Fruit fly (Drosophila melanogaster) whole organism, adult: Measurements from ENCODE around the gene CG17359.

ENCODE experiments used
- CG11617 ChIP-seq: fragments of 200-800 bp; sonication (Bioruptor generic); optimal IDR thresholded peaks from 2 replicates; lab custom pipeline; 2017; ENCODE audit warnings: mild to moderate bottlenecking, missing biosample characterization, missing genetic modification reagents, missing genetic modification characterization
- CG12768 ChIP-seq: fragments of 200-800 bp; sonication (Bioruptor generic); optimal IDR thresholded peaks from 2 replicates; lab custom pipeline; 2017; ENCODE audit warnings: missing biosample characterization, missing genetic modification characterization, mild to moderate bottlenecking, moderate library complexity, missing genetic modification reagents
- CG14711 ChIP-seq: fragments of 200-800 bp; sonication (Bioruptor generic); optimal IDR thresholded peaks from 2 replicates; lab custom pipeline; 2018; ENCODE audit warnings: missing biosample characterization, mild to moderate bottlenecking, missing genetic modification characterization, moderate library complexity
- CG1620 ChIP-seq: fragments of 200-800 bp; sonication (Bioruptor generic); optimal IDR thresholded peaks from 2 replicates; lab custom pipeline; 2016; ENCODE audit warnings: missing biosample characterization, missing genetic modification characterization
- CG33017 ChIP-seq: fragments of 200-800 bp; sonication (Bioruptor generic); optimal IDR thresholded peaks from 2 replicates; lab custom pipeline; 2018; ENCODE audit warnings: missing biosample characterization, mild to moderate bottlenecking, missing genetic modification characterization, moderate library complexity
- CG5204 ChIP-seq: fragments of 200-800 bp; sonication (Bioruptor generic); optimal IDR thresholded peaks from 2 replicates; lab custom pipeline; 2016; ENCODE audit warnings: missing biosample characterization, missing genetic modification characterization
- CG7045 ChIP-seq: fragments of 200-800 bp; sonication (Bioruptor generic); optimal IDR thresholded peaks from 2 replicates; lab custom pipeline; 2017; ENCODE audit warnings: missing biosample characterization, mild to moderate bottlenecking, missing genetic modification characterization
- CG7101 ChIP-seq: fragments of 200-800 bp; sonication (Bioruptor generic); optimal IDR thresholded peaks from 2 replicates; lab custom pipeline; 2018; ENCODE audit warnings: missing biosample characterization, mild to moderate bottlenecking, missing genetic modification characterization, moderate library complexity
- Crg-1 ChIP-seq: fragments of 200-800 bp; sonication (Bioruptor generic); optimal IDR thresholded peaks from 2 replicates; lab custom pipeline; 2016; ENCODE audit warnings: missing biosample characterization, missing genetic modification characterization
- Hr96 ChIP-seq: fragments of 200-800 bp; sonication (Bioruptor generic); optimal IDR thresholded peaks from 2 replicates; lab custom pipeline; 2016; ENCODE audit warnings: missing biosample characterization, missing genetic modification characterization
- Mnt ChIP-seq: fragments of 200-800 bp; sonication (Bioruptor generic); optimal IDR thresholded peaks from 2 replicates; lab custom pipeline; 2016; ENCODE audit warnings: missing biosample characterization, mild to moderate bottlenecking, missing genetic modification characterization
- bab1 ChIP-seq: fragments of 200-800 bp; sonication (Bioruptor generic); optimal IDR thresholded peaks from 3 replicates; lab custom pipeline; 2019; ENCODE audit warnings: missing biosample characterization, mild to moderate bottlenecking, missing genetic modification characterization, moderate library complexity
- cic ChIP-seq: fragments of 200-800 bp; sonication (Bioruptor generic); optimal IDR thresholded peaks from 2 replicates; lab custom pipeline; 2017; ENCODE audit warnings: missing biosample characterization, mild to moderate bottlenecking, missing genetic modification characterization, moderate library complexity
- cnc ChIP-seq, 2 experiments: fragments of >200 bp; optimal IDR thresholded peaks; 2 replicates each; lab custom pipeline; 2017
- kay ChIP-seq: fragments of 200-800 bp; sonication (Bioruptor generic); peaks from one replicate; lab custom pipeline; 2016; ENCODE audit warnings: missing biosample characterization, missing genetic modification characterization, borderline replicate concordance
- ovo ChIP-seq: fragments of 200-800 bp; sonication (Bioruptor generic); optimal IDR thresholded peaks from 2 replicates; lab custom pipeline; 2016; ENCODE audit warnings: missing biosample characterization, missing genetic modification characterization
- pad ChIP-seq: fragments of 200-800 bp; sonication (Bioruptor generic); optimal IDR thresholded peaks from 3 replicates; lab custom pipeline; 2017; ENCODE audit warnings: missing biosample characterization, missing genetic modification characterization, mild to moderate bottlenecking, moderate library complexity, missing genetic modification reagents
- tj ChIP-seq: fragments of 200-800 bp; sonication (Bioruptor generic); optimal IDR thresholded peaks from 3 replicates; lab custom pipeline; 2017; ENCODE audit warnings: missing biosample characterization, mild to moderate bottlenecking, missing genetic modification characterization, moderate library complexity
- toe ChIP-seq: fragments of 200-800 bp; sonication (Bioruptor generic); optimal IDR thresholded peaks from 2 replicates; lab custom pipeline; 2016; ENCODE audit warnings: missing biosample characterization, missing genetic modification characterization

Gene CG17359

DNA sequence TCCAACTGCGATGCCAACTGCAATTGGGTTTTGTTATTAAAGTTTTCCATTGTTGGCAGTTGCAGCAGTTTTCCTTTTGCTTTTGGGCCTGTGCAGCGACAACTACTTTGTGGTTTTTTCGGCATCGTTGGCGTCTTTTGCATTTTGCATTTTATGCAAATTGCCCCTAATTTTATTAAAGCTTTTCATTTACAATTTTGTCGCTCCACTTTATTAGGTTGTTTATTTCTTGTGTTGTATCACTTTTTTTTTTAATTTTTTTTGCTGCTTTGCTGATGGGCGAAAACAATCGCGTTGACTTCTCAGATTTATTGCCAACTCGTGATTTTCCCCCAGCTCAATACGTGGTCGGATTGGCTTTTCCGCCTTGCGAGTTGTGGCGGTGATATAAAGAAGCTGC, 41.3 kb downstream of the CG17359 start:
- TF ChIP-seq tj, result peak; percentile 93
- no peak for TF ChIP-seq bab1

DNA sequence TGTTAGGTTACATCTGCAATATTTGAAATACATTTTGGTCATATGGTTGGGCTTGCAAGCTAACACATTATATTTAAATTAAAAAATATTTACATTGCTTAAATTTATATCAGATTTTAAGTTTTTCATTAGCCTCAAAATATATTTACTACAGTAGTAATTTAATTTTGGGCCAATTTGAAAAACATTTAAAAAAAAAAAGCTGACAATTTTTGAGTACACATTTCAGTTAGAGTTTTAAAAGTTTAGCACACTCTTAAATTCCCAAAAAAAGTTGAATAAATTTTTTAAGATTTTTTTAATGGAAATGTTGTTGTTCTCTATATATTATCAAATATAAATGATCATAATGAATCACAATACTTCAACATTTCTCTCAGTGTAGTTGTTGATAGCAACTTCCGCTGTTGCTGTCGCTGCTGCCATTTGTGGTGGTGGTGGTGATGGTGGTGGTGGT, 41.8 kb downstream of the CG17359 start:
- peak; percentile 3 for TF ChIP-seq CG11617
- TF ChIP-seq kay (GFP tag; lab: Kevin White, UChicago), result no peak
- TF ChIP-seq bab1, result peak; percentile 44
- TF ChIP-seq CG14711 (tag; lab: Kevin White, UChicago), result peak; percentile 13

DNA sequence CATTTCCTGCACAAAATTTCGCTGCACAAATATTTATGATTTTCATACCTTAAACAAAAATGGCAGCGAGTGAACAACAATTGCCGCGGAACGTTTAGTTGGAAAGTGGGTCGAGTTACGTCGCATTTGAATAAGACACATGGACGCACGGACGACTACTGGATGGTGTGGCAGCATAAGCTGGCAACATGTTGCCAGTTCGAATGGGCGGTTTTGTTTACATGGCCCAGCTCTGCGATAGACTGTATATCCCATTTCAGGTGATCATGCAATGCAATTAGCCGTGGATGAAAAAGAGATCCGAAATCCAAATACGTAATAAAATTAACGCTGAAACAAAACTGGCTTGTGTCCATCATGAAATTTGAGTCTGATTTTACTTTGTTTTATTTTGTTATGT, 42.4 kb downstream of the CG17359 start:
- TF ChIP-seq pad (no peak), bab1 (no peak), CG7101 (tag; lab: Kevin White, UChicago) (no peak), Hr96 (GFP tag; lab: Kevin White, UChicago) (no peak), tj (no peak), CG7045 (GFP tag; lab: Kevin White, UChicago) (no peak), CG5204 (GFP tag; lab: Kevin White, UChicago) (no peak), CG12768 (GFP tag; lab: Kevin White, UChicago) (no peak), ovo (no peak), CG1620 (GFP tag; lab: Kevin White, UChicago) (no peak), kay (GFP tag; lab: Kevin White, UChicago) (no peak)

DNA sequence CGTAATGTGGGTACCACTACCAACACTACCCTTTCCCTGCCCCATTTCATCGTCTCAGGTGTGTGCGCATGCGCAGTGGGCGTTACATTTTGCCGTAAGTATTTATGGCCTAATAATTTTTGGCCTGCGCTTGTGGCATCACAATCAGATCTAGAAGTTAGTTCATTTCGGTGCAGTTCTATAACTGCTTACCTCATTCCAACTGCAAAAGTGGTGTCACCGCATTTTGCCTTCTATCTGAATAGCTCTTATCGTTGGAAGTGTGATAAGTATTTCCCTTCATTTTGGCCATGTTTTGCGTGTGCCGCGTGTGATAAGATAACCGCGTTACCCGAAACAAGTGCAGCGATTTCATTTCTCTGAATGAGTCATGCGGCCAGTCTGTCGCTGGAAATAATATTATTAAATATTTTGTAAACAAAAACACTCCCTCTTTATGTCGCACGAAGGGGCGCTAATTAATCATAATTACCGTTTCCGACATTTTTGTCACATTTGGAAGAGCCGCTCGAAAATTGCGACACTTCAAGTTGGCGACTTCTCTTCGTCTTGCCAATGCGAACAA, 46.5 kb downstream of the CG17359 start:
- TF ChIP-seq Mnt (GFP tag; lab: Kevin White, UChicago) (peak; percentile 49), pad (no peak), tj (peak; percentile 5), toe (GFP tag; lab: Kevin White, UChicago) (no peak), CG11617 (no peak), CG33017 (tag; lab: Kevin White, UChicago) (no peak), cnc (optimal IDR thresholded peaks at IDR 0.05; lab: Kevin White, UChicago) (no peak), kay (GFP tag; lab: Kevin White, UChicago) (peak; percentile 94), CG1620 (GFP tag; lab: Kevin White, UChicago) (no peak), Hr96 (GFP tag; lab: Kevin White, UChicago) (no peak), ovo (no peak), CG12768 (GFP tag; lab: Kevin White, UChicago) (no peak), CG5204 (GFP tag; lab: Kevin White, UChicago) (no peak), CG14711 (tag; lab: Kevin White, UChicago) (no peak), Crg-1 (GFP tag; lab: Kevin White, UChicago) (no peak), cic (GFP tag; lab: Kevin White, UChicago) (no peak), CG7101 (tag; lab: Kevin White, UChicago) (no peak), bab1 (no peak)

DNA sequence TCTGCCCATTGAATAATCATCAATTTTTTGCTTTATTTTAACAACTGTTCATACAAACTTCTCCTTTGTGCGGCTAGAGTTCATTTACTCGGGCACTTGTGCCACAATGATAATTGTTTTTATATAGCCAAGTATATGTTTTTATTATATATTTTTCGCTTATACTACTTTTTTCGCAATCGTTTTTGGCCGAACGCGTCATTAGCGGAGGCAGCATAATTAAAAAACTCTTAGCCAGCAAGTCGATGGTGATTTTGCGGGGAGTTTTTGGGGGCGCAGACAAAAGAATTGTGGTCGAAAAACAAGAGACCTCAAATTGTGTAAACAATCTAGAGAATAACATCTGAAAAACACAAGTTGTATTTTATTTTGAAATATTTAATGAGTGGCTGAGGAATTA, 47.5 kb downstream of the CG17359 start:
- TF ChIP-seq ovo, result no peak
- TF ChIP-seq tj, result peak; percentile 93
- TF ChIP-seq CG5204 (GFP tag; lab: Kevin White, UChicago), result no peak
- TF ChIP-seq bab1, result no peak

DNA sequence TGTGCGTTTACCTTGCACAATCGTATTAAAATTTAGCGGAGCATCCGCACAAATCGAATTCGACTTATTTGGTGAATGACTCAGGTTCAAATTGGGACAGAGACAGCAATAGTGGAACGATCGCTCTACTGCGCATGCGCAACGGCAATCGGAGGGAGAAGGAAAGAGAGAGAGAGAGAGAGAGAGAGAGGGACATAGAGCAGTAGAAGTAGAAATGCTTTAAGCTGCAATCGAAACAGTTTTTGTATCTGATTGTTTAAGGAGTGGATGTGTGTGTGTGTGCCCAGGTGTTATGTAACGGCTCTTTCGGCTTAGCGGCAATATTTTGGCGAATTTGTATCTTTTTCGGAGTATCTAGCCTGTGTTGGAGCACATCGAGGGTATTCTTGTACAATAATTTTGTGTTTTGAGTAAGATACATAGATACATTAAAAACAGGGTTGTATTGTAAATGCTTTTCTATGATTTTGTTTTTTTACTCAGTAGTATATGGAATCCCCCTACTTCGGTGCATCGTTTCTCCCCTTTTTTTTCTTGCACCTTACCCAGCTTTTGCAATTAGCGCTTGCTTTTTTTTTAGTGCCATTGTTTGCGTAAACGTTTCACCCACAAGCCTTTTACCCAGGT, 49.5 kb downstream of the CG17359 start:
- peak; percentile 7 for TF ChIP-seq tj
- TF ChIP-seq ovo, result no peak
